Worm (Caenorhabditis elegans) whole organism, L3 larva: ENCODE results near the gene F40G12.2.

Experiments
- aly-2 ChIP-seq: fragments of 150-350 bp; optimal IDR thresholded peaks from 2 replicates; lab custom pipeline; 2014; ENCODE audit warnings: missing biosample characterization, missing genetic modification characterization
- ama-1 ChIP-seq: fragments of 150-350 bp; optimal IDR thresholded peaks from 2 replicates; lab custom pipeline; 2018
- elt-2 ChIP-seq: sonication (generic microtip); optimal IDR thresholded peaks from 2 replicates; lab custom pipeline; 2016; ENCODE audit warnings: missing genetic modification reagents, mild to moderate bottlenecking, missing genetic modification characterization, missing compliant biosample characterization
- lin-39 ChIP-seq: fragments of 150-350 bp; optimal IDR thresholded peaks from 2 replicates; lab custom pipeline; 2018; ENCODE audit warnings: missing biosample characterization, missing genetic modification reagents, missing genetic modification characterization
- nhr-11 ChIP-seq: fragments of 150-350 bp; optimal IDR thresholded peaks from 2 replicates; lab custom pipeline; 2014; ENCODE audit warnings: missing biosample characterization, missing genetic modification characterization
- nhr-237 ChIP-seq: fragments of 150-350 bp; optimal IDR thresholded peaks from 2 replicates; lab custom pipeline; 2014; ENCODE audit warnings: missing biosample characterization, missing genetic modification characterization
- nhr-43 ChIP-seq: sonication (generic microtip); optimal IDR thresholded peaks from 2 replicates; lab custom pipeline; 2016; ENCODE audit warnings: mild to moderate bottlenecking, missing genetic modification characterization, missing compliant biosample characterization; ENCODE audit not compliant: poor library complexity, severe bottlenecking
- pha-4 ChIP-seq: fragments of 150-350 bp; optimal IDR thresholded peaks from 2 replicates; lab custom pipeline; 2014; ENCODE audit warnings: missing biosample characterization, missing genetic modification reagents, missing genetic modification characterization
- pqm-1 ChIP-seq: fragments of 150-350 bp; optimal IDR thresholded peaks from 2 replicates; lab custom pipeline; 2017; ENCODE audit warnings: missing biosample characterization, missing genetic modification characterization, inconsistent platforms
- skn-1 ChIP-seq: fragments of 150-350 bp; optimal IDR thresholded peaks from 2 replicates; lab custom pipeline; 2014; ENCODE audit warnings: missing biosample characterization, missing genetic modification characterization
- snpc-4 ChIP-seq: fragments of 150-350 bp; optimal IDR thresholded peaks from 2 replicates; lab custom pipeline; 2014; ENCODE audit warnings: missing biosample characterization, missing genetic modification characterization

ce11 chrV:14231656-14232055 is 29.1 kb downstream of the F40G12.2 start:
- TF ChIP-seq snpc-4 (tag; lab: Kevin White, UChicago) (no peak), ama-1 (lab: Kevin White, UChicago) (no peak), pqm-1 (tag; lab: Kevin White, UChicago) (no peak), skn-1 (tag; lab: Kevin White, UChicago) (no peak), pha-4 (tag; lab: Kevin White, UChicago) (no peak), nhr-11 (tag; lab: Kevin White, UChicago) (no peak), elt-2 (tag; lab: Kevin White, UChicago) (no peak), nhr-237 (tag; lab: Kevin White, UChicago) (no peak), nhr-43 (no peak), aly-2 (tag; lab: Kevin White, UChicago) (no peak), lin-39 (tag; lab: Kevin White, UChicago) (no peak)
